Fruit fly (Drosophila melanogaster): Measurements from ENCODE around the gene Hsp23.

DNA sequence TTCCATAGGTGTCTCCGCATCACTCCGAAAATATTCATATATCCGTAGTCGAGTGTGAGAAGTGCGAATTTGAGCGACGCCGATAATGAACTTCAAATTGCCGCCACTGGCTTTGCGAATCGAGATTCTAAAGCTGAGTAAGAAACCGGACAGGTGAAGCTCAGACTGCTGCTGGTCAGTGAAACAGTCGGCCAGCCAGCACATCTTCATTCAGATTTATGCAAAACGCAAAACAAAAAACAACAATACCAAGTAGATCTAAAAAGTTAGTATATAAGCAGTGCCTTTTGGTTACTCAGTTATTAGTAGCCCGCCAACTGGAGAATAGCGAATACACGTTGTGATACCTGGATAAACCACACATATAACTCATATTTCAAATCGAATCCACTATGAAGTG is 22.8 kb downstream of the Hsp23 start, which contains the start of gene Cpr67B:
- TF ChIP-seq psq (optimal IDR thresholded peaks at IDR 0.05): no peak
- no peak for TF ChIP-seq EcR (GFP tag; optimal IDR thresholded peaks at IDR 0.05)
- no peak for TF ChIP-seq pan (optimal IDR thresholded peaks at IDR 0.05)
